Worm (Caenorhabditis elegans) whole organism, late embryonic: ENCODE results near the gene lin-24.

Experiments used
- ahr-1 ChIP-seq: sonication (generic microtip); optimal IDR thresholded peaks from 2 replicates; lab custom pipeline; 2016; ENCODE audit warnings: missing genetic modification characterization, missing compliant biosample characterization
- ama-1 ChIP-seq: fragments of 150-350 bp; optimal IDR thresholded peaks from 2 replicates; lab custom pipeline; 2014
- ceh-24 ChIP-seq: sonication (generic microtip); optimal IDR thresholded peaks from 2 replicates; lab custom pipeline; 2016; ENCODE audit warnings: mild to moderate bottlenecking, missing genetic modification characterization, missing compliant biosample characterization
- elt-4 ChIP-seq: sonication (generic microtip); optimal IDR thresholded peaks from 2 replicates; lab custom pipeline; 2016; ENCODE audit warnings: missing genetic modification characterization, missing compliant biosample characterization
- fkh-10 ChIP-seq: fragments of 150-350 bp; optimal IDR thresholded peaks from 2 replicates; lab custom pipeline; 2014; ENCODE audit warnings: missing biosample characterization, missing genetic modification reagents, missing genetic modification characterization
- odd-2 ChIP-seq: sonication (generic microtip); optimal IDR thresholded peaks from 2 replicates; lab custom pipeline; 2017; ENCODE audit warnings: antibody characterized with exemption, mild to moderate bottlenecking, missing genetic modification characterization, missing compliant biosample characterization
- pat-9 ChIP-seq: fragments of 200-800 bp; sonication (Bioruptor generic); optimal IDR thresholded peaks from 2 replicates; lab custom pipeline; 2018; ENCODE audit warnings: mild to moderate bottlenecking, missing genetic modification characterization, moderate library complexity, missing compliant biosample characterization
- ref-2 ChIP-seq: sonication (generic microtip); optimal IDR thresholded peaks from 2 replicates; lab custom pipeline; 2016; ENCODE audit warnings: missing genetic modification characterization, missing compliant biosample characterization
- sdc-2 ChIP-seq: sonication (generic microtip); optimal IDR thresholded peaks from 2 replicates; lab custom pipeline; 2016; ENCODE audit warnings: missing genotype, missing genetic modification characterization, missing compliant biosample characterization
- sox-4 ChIP-seq: sonication (generic microtip); optimal IDR thresholded peaks from 2 replicates; lab custom pipeline; 2017; ENCODE audit warnings: mild to moderate bottlenecking, missing genetic modification characterization, inconsistent platforms, missing compliant biosample characterization
- syd-9 ChIP-seq: sonication (generic microtip); optimal IDR thresholded peaks from 2 replicates; lab custom pipeline; 2016; ENCODE audit warnings: mild to moderate bottlenecking, missing genetic modification characterization, moderate library complexity, missing compliant biosample characterization
- tbx-2 ChIP-seq: sonication (generic microtip); optimal IDR thresholded peaks from 2 replicates; lab custom pipeline; 2016; ENCODE audit warnings: missing genetic modification characterization, missing compliant biosample characterization
- ttx-3 ChIP-seq: sonication (generic microtip); optimal IDR thresholded peaks from 2 replicates; lab custom pipeline; 2016; ENCODE audit warnings: missing genetic modification reagents, missing genetic modification characterization, missing compliant biosample characterization
- unc-86 ChIP-seq: sonication (generic microtip); optimal IDR thresholded peaks from 2 replicates; lab custom pipeline; 2016; ENCODE audit warnings: missing genetic modification characterization, missing compliant biosample characterization

- TF ChIP-seq sox-4 (no peak), fkh-10 (no peak), ref-2 (tag; lab: Kevin White, UChicago) (no peak), ceh-24 (tag; lab: Kevin White, UChicago) (no peak), elt-4 (tag; lab: Kevin White, UChicago) (no peak), ama-1 (no peak), ahr-1 (no peak), odd-2 (tag; lab: Kevin White, UChicago) (no peak), ttx-3 (tag; lab: Kevin White, UChicago) (no peak), syd-9 (no peak), sdc-2 (tag; lab: Kevin White, UChicago) (no peak), tbx-2 (no peak), pat-9 (tag; lab: Kevin White, UChicago) (no peak), unc-86 (tag; lab: Kevin White, UChicago) (no peak)
Observed at ce11 chrIV:12145681-12146080, 16.4 kb downstream of the lin-24 start, which contains the start of gene B0001.3.
